Worm (Caenorhabditis elegans): ENCODE measurements around the gene E02A10.3.

E02A10.3 gene

DNA sequence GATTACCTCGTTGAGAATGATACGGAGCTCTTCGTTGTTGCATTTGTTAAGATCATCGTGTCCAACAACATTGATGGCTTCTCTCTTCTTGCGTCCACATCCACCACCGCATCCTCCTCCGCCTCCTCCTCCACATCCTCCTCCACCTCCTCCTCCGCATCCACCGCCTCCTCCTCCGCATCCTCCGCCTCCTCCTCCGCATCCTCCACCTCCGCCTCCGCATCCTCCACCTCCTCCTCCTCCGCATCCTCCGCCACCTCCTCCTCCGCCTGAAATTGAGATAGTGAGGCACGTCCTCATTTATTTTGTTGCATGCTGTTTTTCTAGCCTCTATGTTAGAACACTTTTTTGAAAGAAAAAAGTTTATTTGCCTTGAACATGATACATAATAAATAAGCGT lies 3.6 kb upstream of the E02A10.3 start:
- no peak for TF ChIP-seq K02D7.2 (tag; optimal IDR thresholded peaks at IDR 0.05)
- no peak for TF ChIP-seq elt-2 (tag; optimal IDR thresholded peaks at IDR 0.05)

DNA sequence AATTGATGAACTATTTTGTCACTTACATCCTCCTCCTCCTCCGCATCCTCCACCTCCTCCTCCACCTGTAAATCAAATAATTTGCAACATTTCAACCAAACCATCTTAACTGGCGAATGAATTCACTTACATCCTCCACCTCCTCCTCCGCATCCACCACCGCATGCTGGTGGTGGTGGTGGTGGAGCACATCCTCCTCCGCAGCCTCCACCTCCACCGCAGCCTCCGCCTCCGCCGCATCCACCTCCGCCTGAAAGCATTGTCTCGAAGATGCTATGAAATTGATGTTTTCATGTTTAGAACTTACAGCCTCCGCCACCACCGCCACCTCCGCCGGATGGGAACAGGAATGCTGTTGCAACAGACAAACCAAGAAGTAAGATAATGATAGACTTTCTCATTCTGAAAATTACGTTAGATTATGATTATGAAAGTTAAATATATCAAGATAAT lies 2.9 kb upstream of the E02A10.3 start, which contains the start of gene grl-23:
TSS of gene grl-23 (minus strand) at position 403 of the 453 bp plus-strand sequence.
- no peak for TF ChIP-seq F13H6.1 (tag; optimal IDR thresholded peaks at IDR 0.05)
- no peak for TF ChIP-seq npax-4 (tag; optimal IDR thresholded peaks at IDR 0.05)
- TF ChIP-seq nhr-232 (tag; optimal IDR thresholded peaks at IDR 0.05), result no peak
- TF ChIP-seq ceh-30 (tag; optimal IDR thresholded peaks at IDR 0.05), result no peak
- no peak for TF ChIP-seq hlh-6 (tag; optimal IDR thresholded peaks at IDR 0.05)
- TF ChIP-seq ref-2 (tag; optimal IDR thresholded peaks at IDR 0.05), result no peak
- no peak for TF ChIP-seq elt-4 (tag; optimal IDR thresholded peaks at IDR 0.05)
- TF ChIP-seq pag-3 (tag; optimal IDR thresholded peaks at IDR 0.05; ENCODE audit: borderline replicate concordance), result no peak
- no peak for TF ChIP-seq unc-55 (GFP tag; optimal IDR thresholded peaks at IDR 0.05)
- TF ChIP-seq ama-1 (optimal IDR thresholded peaks at IDR 0.05), result no peak
- no peak for TF ChIP-seq unc-3 (GFP tag; conservative IDR thresholded peaks at IDR 0.05)
- no peak for TF ChIP-seq unc-3 (tag; optimal IDR thresholded peaks at IDR 0.05)
- TF ChIP-seq unc-42 (tag; optimal IDR thresholded peaks at IDR 0.05), result no peak
- TF ChIP-seq ceh-2 (tag; optimal IDR thresholded peaks at IDR 0.05), result no peak
- TF ChIP-seq pha-4 (tag; optimal IDR thresholded peaks at IDR 0.05), result no peak
- TF ChIP-seq fax-1 (tag; optimal IDR thresholded peaks at IDR 0.05), result no peak

DNA sequence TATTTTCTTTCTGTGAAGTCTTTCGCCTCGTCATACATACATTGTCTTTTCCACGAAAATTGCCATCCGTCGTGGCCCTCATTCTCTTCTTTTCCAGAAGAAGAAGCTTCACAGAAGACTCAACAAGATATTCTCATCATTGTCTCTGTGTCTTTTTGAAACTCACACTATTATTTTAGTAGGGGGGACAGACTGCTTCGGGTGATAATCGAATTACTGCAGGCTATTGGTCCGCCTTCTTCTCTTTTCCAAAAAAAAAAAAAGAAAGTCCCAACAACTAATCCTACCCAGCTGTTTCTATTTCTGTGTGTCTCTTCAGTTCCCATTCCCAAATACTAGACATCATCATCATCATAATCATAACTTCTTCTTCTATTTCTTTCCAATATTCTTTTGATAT lies 4.0 kb downstream of the E02A10.3 start:
- TF ChIP-seq ceh-22 (tag; optimal IDR thresholded peaks at IDR 0.05), result no peak
- TF ChIP-seq unc-42 (tag; optimal IDR thresholded peaks at IDR 0.05), result peak; percentile 89

DNA sequence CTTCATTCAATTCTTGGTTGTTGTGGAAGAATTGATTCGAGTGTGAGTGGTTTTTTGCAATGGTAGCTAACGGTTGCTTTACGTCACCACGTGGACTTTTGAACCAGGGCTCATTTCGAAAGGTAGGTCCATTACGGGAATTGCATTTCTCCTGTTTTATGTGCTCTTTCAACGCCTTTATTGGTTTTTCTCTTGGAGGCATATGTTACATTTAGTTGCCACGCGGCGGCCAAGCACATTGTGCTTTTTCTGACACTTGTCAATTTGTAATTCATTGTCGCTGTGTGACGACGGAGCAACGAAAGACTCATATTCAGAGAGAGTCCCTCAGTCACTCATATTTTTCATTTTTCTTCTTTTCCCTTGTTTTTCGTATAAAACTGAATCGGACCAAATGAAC lies 5.4 kb downstream of the E02A10.3 start:
- TF ChIP-seq dmd-4 (tag; optimal IDR thresholded peaks at IDR 0.05; ENCODE audit: borderline replicate concordance) (no peak), sdc-2 (tag; optimal IDR thresholded peaks at IDR 0.05) (no peak), pros-1 (tag; optimal IDR thresholded peaks at IDR 0.05) (no peak), nhr-232 (tag; optimal IDR thresholded peaks at IDR 0.05) (no peak), ceh-30 (tag; optimal IDR thresholded peaks at IDR 0.05) (no peak), pat-9 (tag; optimal IDR thresholded peaks at IDR 0.05) (no peak), ceh-45 (GFP tag; IDR thresholded peaks at IDR 0.05) (no peak), dve-1 (tag; optimal IDR thresholded peaks at IDR 0.05) (no peak), ahr-1 (tag; optimal IDR thresholded peaks at IDR 0.05) (no peak), nhr-11 (tag; optimal IDR thresholded peaks at IDR 0.05) (no peak), ceh-14 (tag; optimal IDR thresholded peaks at IDR 0.05) (no peak), npax-4 (tag; optimal IDR thresholded peaks at IDR 0.05) (no peak), unc-55 (GFP tag; optimal IDR thresholded peaks at IDR 0.05) (no peak), ceh-19 (GFP tag; optimal IDR thresholded peaks at IDR 0.05) (no peak), lin-11 (tag; optimal IDR thresholded peaks at IDR 0.05) (no peak), fkh-10 (GFP tag; optimal IDR thresholded peaks at IDR 0.05) (no peak), K09A11.1 (tag; optimal IDR thresholded peaks at IDR 0.05; ENCODE audit: insufficient read depth) (no peak), C08G9.2 (tag; optimal IDR thresholded peaks at IDR 0.05) (no peak)

DNA sequence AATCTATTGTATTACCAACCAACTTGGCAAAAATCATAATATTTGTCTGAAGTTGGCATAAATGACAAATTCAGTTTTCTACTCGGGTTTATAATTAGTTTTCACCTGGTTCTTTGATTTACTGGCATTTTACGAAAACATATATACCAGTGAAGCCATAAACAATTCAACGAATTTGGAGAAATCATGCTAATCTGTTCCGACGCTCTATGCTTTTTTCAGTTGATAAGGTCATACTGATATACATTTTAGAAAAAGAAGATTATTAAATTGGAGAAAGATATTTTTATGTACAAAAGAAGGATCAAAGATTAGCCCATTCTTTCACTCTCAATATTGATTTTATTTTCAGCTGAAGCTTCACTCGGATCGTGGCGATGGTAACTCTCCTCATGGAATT lies 7.4 kb downstream of the E02A10.3 start:
- TF ChIP-seq C38D4.7 (GFP tag; optimal IDR thresholded peaks at IDR 0.05) (no peak), K02D7.2 (tag; optimal IDR thresholded peaks at IDR 0.05) (no peak), fax-1 (tag; optimal IDR thresholded peaks at IDR 0.05) (no peak)

DNA sequence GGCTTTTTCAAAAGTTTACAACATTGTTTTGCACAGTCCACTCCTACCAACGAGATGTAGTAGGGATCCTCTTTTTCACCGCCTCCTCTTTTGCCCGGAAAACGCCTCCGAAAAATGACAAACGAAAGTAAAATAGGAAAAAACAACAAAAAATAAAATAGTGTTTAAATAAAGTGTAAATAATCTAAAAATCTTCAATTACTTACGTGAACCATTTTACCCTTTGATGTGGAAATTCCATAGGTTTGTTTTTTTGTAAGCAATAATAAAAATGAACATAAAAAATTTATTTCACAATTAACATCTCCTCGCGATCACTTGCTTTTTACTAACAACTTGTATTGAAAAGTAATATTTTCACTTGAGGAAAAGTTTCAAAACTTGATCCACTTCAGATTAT lies 8.6 kb downstream of the E02A10.3 start, which contains the start of gene C14C10.1:
TSS of gene C14C10.1 (plus strand) at position 301 of the 400 bp plus-strand sequence.
- TF ChIP-seq Y22D7AL.16 (tag; optimal IDR thresholded peaks at IDR 0.05), result no peak
- no peak for TF ChIP-seq unc-3 (GFP tag; conservative IDR thresholded peaks at IDR 0.05)
- TF ChIP-seq unc-3 (tag; optimal IDR thresholded peaks at IDR 0.05), result no peak
- TF ChIP-seq lim-6 (tag; optimal IDR thresholded peaks at IDR 0.05), result no peak
- TF ChIP-seq pax-1 (tag; optimal IDR thresholded peaks at IDR 0.05), result no peak
